Worm (Caenorhabditis elegans): ENCODE measurements around the gene nep-6.
A peak's percentile ranks its signal among the peaks of the same experiment; 100 is the strongest.

The nep-6 gene

DNA sequence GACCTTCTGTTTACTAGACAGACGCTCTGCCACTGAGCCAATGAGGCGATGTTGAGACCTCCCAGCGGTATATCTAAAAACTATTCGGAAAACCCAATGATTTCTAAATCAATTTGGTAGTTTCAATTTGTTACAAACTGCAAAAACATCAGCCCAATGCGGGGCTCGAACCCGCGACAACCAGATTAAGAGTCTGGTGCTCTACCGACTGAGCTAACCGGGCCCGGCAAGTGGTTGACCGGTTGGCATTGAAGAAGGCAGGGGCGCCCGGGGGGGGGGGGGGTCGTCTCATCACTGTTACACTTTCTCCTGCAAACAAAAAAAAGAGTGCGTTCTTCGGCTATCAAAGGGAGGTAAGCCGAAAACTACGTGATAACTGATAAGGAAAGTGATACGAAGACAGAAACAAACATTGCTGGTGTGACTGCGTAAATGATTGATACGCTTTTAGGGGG lies 22.6 kb downstream of the nep-6 start (continued):
- peak; percentile 44 for TF ChIP-seq K12H6.12 (tag; optimal IDR thresholded peaks at IDR 0.05)
- peak; percentile 74 to 82 for TF ChIP-seq rec-8 (tag; optimal IDR thresholded peaks at IDR 0.05)
- peak; percentile 71 for TF ChIP-seq zim-3 (tag; optimal IDR thresholded peaks at IDR 0.05)
- 0 out of 2 replicates have a peak, but pooled peaks have one; percentile 54 for TF ChIP-seq ceh-58 (GFP tag; IDR thresholded peaks at IDR 0.05)
- TF ChIP-seq lsy-27 (tag; optimal IDR thresholded peaks at IDR 0.05; ENCODE audit: borderline replicate concordance, insufficient read depth): no peak
- peak; percentile 84; the same call in 1 of the 2 replicates for TF ChIP-seq B0336.3 (GFP tag; IDR thresholded peaks at IDR 0.05)
- peak; percentile 25 to 54 for TF ChIP-seq let-607 (tag; optimal IDR thresholded peaks at IDR 0.05)
- peak; percentile 7 for TF ChIP-seq snpc-1.1 (tag; optimal IDR thresholded peaks at IDR 0.05; ENCODE audit: insufficient read depth)
- TF ChIP-seq hmg-1.2 (GFP tag; IDR thresholded peaks at IDR 0.05): peak; percentile 74
- peak; percentile 40 for TF ChIP-seq mes-4 (tag; optimal IDR thresholded peaks at IDR 0.05)
- peak; percentile 80 for TF ChIP-seq mcd-1 (GFP tag; IDR thresholded peaks at IDR 0.05)
- peak; percentile 69 for TF ChIP-seq madf-6 (GFP tag; IDR thresholded peaks at IDR 0.05)
- TF ChIP-seq snpc-3.4 (tag; optimal IDR thresholded peaks at IDR 0.05): peak; percentile 11
- TF ChIP-seq ztf-6 (GFP tag; IDR thresholded peaks at IDR 0.05): no peak
- peak; percentile 43; the same call in 1 of the 2 replicates for TF ChIP-seq rcor-1 (GFP tag; IDR thresholded peaks at IDR 0.05)
- TF ChIP-seq him-1 (tag; optimal IDR thresholded peaks at IDR 0.05): peak; percentile 93
- no peak for TF ChIP-seq K11D2.4 (GFP tag; IDR thresholded peaks at IDR 0.05)
- peak; percentile 43; the same call in 1 of the 2 replicates for TF ChIP-seq aptf-2 (GFP tag; conservative IDR thresholded peaks at IDR 0.05)
- no peak for TF ChIP-seq Y95B8A.8 (GFP tag; IDR thresholded peaks at IDR 0.05)
- no peak for TF ChIP-seq efl-1 (GFP tag; optimal IDR thresholded peaks at IDR 0.05)
- no peak for TF ChIP-seq fkh-3 (tag; optimal IDR thresholded peaks at IDR 0.05)
- no peak for TF ChIP-seq lag-1 (GFP tag; IDR thresholded peaks at IDR 0.05)
- no peak for TF ChIP-seq dpff-1 (tag; optimal IDR thresholded peaks at IDR 0.05)
- TF ChIP-seq somi-1 (GFP tag; optimal IDR thresholded peaks at IDR 0.05): peak; percentile 68
- no peak for TF ChIP-seq nfya-2 (GFP tag; IDR thresholded peaks at IDR 0.05)
- TF ChIP-seq hmg-20 (GFP tag; IDR thresholded peaks at IDR 0.05): peak; percentile 63; the same call in 1 of the 2 replicates
- TF ChIP-seq dpl-1 (GFP tag; optimal IDR thresholded peaks at IDR 0.05): no peak
- no peak for TF ChIP-seq hsf-1 (GFP tag; IDR thresholded peaks at IDR 0.05)
- TF ChIP-seq ccch-3 (GFP tag; optimal IDR thresholded peaks at IDR 0.05): no peak
- peak; percentile 88 for TF ChIP-seq nfyb-1 (GFP tag; IDR thresholded peaks at IDR 0.05)
- no peak for TF ChIP-seq sea-2 (GFP tag; IDR thresholded peaks at IDR 0.05)
- peak; percentile 75 for TF ChIP-seq ceh-79 (tag; optimal IDR thresholded peaks at IDR 0.05)
- TF ChIP-seq ets-4 (GFP tag; optimal IDR thresholded peaks at IDR 0.05): peak; percentile 33
- no peak for TF ChIP-seq bed-2 (GFP tag; IDR thresholded peaks at IDR 0.05)
- peak; percentile 77 for TF ChIP-seq C17E4.6 (GFP tag; IDR thresholded peaks at IDR 0.05)
- TF ChIP-seq attf-3 (GFP tag; conservative IDR thresholded peaks at IDR 0.05): no peak
- peak; percentile 79 for TF ChIP-seq nhr-80 (tag; optimal IDR thresholded peaks at IDR 0.05)
- peak; percentile 65 for TF ChIP-seq lsl-1 (GFP tag; optimal IDR thresholded peaks at IDR 0.05)
- TF ChIP-seq ZK185.1 (tag; optimal IDR thresholded peaks at IDR 0.05; ENCODE audit: poor library complexity, severe bottlenecking): no peak
- TF ChIP-seq F37B4.10 (GFP tag; IDR thresholded peaks at IDR 0.05): no peak
- TF ChIP-seq cebp-2 (GFP tag; IDR thresholded peaks at IDR 0.05): 0 out of 2 replicates have a peak, but pooled peaks have one; percentile 46
- no peak for TF ChIP-seq egl-18 (GFP tag; IDR thresholded peaks at IDR 0.05)

Measured in whole organism, young adult.